Worm (Caenorhabditis elegans) whole organism, L1 larva: ENCODE measurements around the gene ZK1098.6.

Experiments
- egl-27 ChIP-seq, 2 experiments: fragments of 150-350 bp in 1 of 2; sonication (generic microtip); optimal IDR thresholded peaks; 3 replicates each; lab custom pipeline; 2017 to 2018; ENCODE audit warnings: missing biosample characterization in 2 of 2, missing genetic modification characterization in 2 of 2, missing genetic modification reagents in 2 of 2
- elt-2 ChIP-seq: sonication (generic microtip); optimal IDR thresholded peaks from 2 replicates; lab custom pipeline; 2016; ENCODE audit warnings: missing genetic modification characterization, mild to moderate bottlenecking, inconsistent platforms, missing compliant biosample characterization, missing genetic modification reagents
- lin-39 ChIP-seq: fragments of 150-350 bp; optimal IDR thresholded peaks from 2 replicates; lab custom pipeline; 2014; ENCODE audit warnings: missing biosample characterization, missing genetic modification reagents, missing genetic modification characterization
- nhr-11 ChIP-seq: fragments of 150-350 bp; optimal IDR thresholded peaks from 2 replicates; lab custom pipeline; 2014; ENCODE audit warnings: missing biosample characterization, missing genetic modification characterization
- nhr-12 ChIP-seq: sonication (generic microtip); optimal IDR thresholded peaks from 2 replicates; lab custom pipeline; 2017; ENCODE audit warnings: missing biosample characterization, missing genetic modification characterization
- nhr-77 ChIP-seq: fragments of 150-350 bp; optimal IDR thresholded peaks from 2 replicates; lab custom pipeline; 2014; ENCODE audit warnings: missing biosample characterization, missing genetic modification characterization
- skn-1 ChIP-seq: fragments of 150-350 bp; optimal IDR thresholded peaks from 2 replicates; lab custom pipeline; 2014; ENCODE audit warnings: missing biosample characterization, missing genetic modification characterization
- unc-62 ChIP-seq: fragments of 150-350 bp; optimal IDR thresholded peaks from 2 replicates; lab custom pipeline; 2014; ENCODE audit warnings: missing biosample characterization, missing genetic modification reagents, missing genetic modification characterization
- ztf-4 ChIP-seq: fragments of 150-350 bp; optimal IDR thresholded peaks from 2 replicates; lab custom pipeline; 2014; ENCODE audit warnings: missing biosample characterization, missing genetic modification characterization

DNA sequence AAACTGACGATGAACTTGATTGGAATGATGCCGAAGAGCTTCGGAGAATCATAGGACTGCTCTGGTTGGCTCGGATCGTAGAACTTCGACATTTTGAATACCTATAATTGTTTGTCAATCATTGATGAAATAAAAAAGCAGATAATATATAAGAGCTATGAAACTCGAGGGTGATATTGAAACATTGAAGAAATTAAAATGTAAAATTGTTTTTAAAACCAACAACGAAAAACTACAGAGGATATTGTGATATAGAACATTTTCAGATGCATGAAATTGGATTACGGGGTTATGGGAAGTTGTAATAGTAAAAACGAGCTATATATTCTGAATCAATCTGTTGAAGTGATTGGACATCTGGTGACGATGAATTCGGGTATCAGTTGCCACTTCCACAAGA is 37.5 kb downstream of the ZK1098.6 start, which contains the start of gene C48B4.10:
- TF ChIP-seq nhr-12 (tag; lab: Kevin White, UChicago) (no peak), unc-62 (GFP tag; lab: Kevin White, UChicago) (no peak), ztf-4 (tag; lab: Kevin White, UChicago) (no peak), elt-2 (tag; lab: Kevin White, UChicago) (no peak), egl-27 (tag; optimal IDR thresholded peaks at IDR 0.05; lab: Kevin White, UChicago) (no peak), nhr-11 (tag; lab: Kevin White, UChicago) (no peak), skn-1 (tag; lab: Kevin White, UChicago) (no peak), lin-39 (no peak), nhr-77 (tag; lab: Kevin White, UChicago) (no peak)
